Worm (Caenorhabditis elegans): Measurements from ENCODE around the gene kin-21.

- TF ChIP-seq med-1 (GFP tag; optimal IDR thresholded peaks at IDR 0.05; ENCODE audit: insufficient read depth): no peak
- TF ChIP-seq ref-1 (GFP tag; conservative IDR thresholded peaks at IDR 0.05): no peak
- TF ChIP-seq flt-1 (GFP tag; IDR thresholded peaks at IDR 0.05): no peak
- TF ChIP-seq klf-2 (GFP tag; conservative IDR thresholded peaks at IDR 0.05): no peak
- TF ChIP-seq tab-1 (GFP tag; IDR thresholded peaks at IDR 0.05): no peak
- TF ChIP-seq T22C8.4 (GFP tag; IDR thresholded peaks at IDR 0.05): no peak
- no peak for TF ChIP-seq ztf-23 (GFP tag; IDR thresholded peaks at IDR 0.05)
- no peak for TF ChIP-seq cog-1 (tag; optimal IDR thresholded peaks at IDR 0.05)
- no peak for TF ChIP-seq ztf-29 (GFP tag; IDR thresholded peaks at IDR 0.05)
Measured at ce11 chrIV:9842071-9842470, 9.4 kb downstream of the kin-21 start, which contains the start of gene K07F5.17.

All from whole organism, midembryonic.